Worm (Caenorhabditis elegans) whole organism, late embryonic: ENCODE results near the gene F22F7.7.

Source experiments
- ceh-34 ChIP-seq: sonication (generic microtip); optimal IDR thresholded peaks from 2 replicates; lab custom pipeline; 2016; ENCODE audit warnings: mild to moderate bottlenecking, missing genetic modification characterization, missing compliant biosample characterization
- ceh-45 ChIP-seq: fragments of 200-800 bp; sonication (Bioruptor generic); IDR thresholded peaks from 2 replicates; pipeline ENCODE4 v1.3.6; 2022; ENCODE audit warnings: missing genetic modification reagents, missing genetic modification characterization, missing compliant biosample characterization
- dmd-4 ChIP-seq: sonication (generic microtip); optimal IDR thresholded peaks from 2 replicates; lab custom pipeline; 2016; ENCODE audit warnings: borderline replicate concordance, missing genetic modification characterization, missing compliant biosample characterization
- fkh-10 ChIP-seq: fragments of 150-350 bp; optimal IDR thresholded peaks from 2 replicates; lab custom pipeline; 2014; ENCODE audit warnings: missing biosample characterization, missing genetic modification reagents, missing genetic modification characterization
- hlh-8 ChIP-seq: sonication (generic microtip); optimal IDR thresholded peaks from 2 replicates; lab custom pipeline; 2016; ENCODE audit warnings: missing genotype, missing genetic modification characterization, missing compliant biosample characterization
- tbx-2 ChIP-seq: sonication (generic microtip); optimal IDR thresholded peaks from 2 replicates; lab custom pipeline; 2016; ENCODE audit warnings: missing genetic modification characterization, missing compliant biosample characterization

F22F7.7 gene

ce11 chrV:2081894-2082293 is 57.9 kb downstream of the F22F7.7 start:
- TF ChIP-seq tbx-2 (tag; lab: Kevin White, UChicago) (no peak), ceh-34 (tag; lab: Kevin White, UChicago) (no peak), ceh-45 (no peak), fkh-10 (GFP tag; lab: Kevin White, UChicago) (no peak), dmd-4 (tag; lab: Kevin White, UChicago) (no peak), hlh-8 (tag; lab: Kevin White, UChicago) (peak; percentile 16)
- TF ChIP-seq, all 69 proteins: peak for 1
